Worm (Caenorhabditis elegans) whole organism, young adult: ENCODE results near the gene K01D12.5.

Experiments
- B0336.3 ChIP-seq: fragments of 200-800 bp; sonication (Bioruptor generic); IDR thresholded peaks from 2 replicates; pipeline ENCODE4 v1.3.6; 2022; ENCODE audit warnings: missing genetic modification characterization, missing compliant biosample characterization
- C06A6.2 ChIP-seq: fragments of 200-800 bp; sonication (Bioruptor generic); conservative IDR thresholded peaks from 2 replicates; pipeline ENCODE4 v1.3.6; 2022; ENCODE audit warnings: missing genetic modification characterization, missing compliant biosample characterization
- F23B12.7 ChIP-seq: sonication (generic microtip); optimal IDR thresholded peaks from 2 replicates; lab custom pipeline; 2017; ENCODE audit warnings: missing genetic modification characterization, mild to moderate bottlenecking, missing compliant biosample characterization, antibody characterized with exemption, moderate library complexity; ENCODE audit not compliant: insufficient read depth
- F33H1.4 ChIP-seq: fragments of 200-800 bp; sonication (Bioruptor generic); IDR thresholded peaks from 2 replicates; pipeline ENCODE4 v1.3.6; 2022; ENCODE audit warnings: missing genetic modification reagents, missing genetic modification characterization, missing compliant biosample characterization
- F37B4.10 ChIP-seq: fragments of 200-800 bp; sonication (Bioruptor generic); IDR thresholded peaks from 2 replicates; pipeline ENCODE4 v1.3.6; 2022; ENCODE audit warnings: missing genetic modification characterization, missing compliant biosample characterization
- atf-7 ChIP-seq: sonication (generic microtip); optimal IDR thresholded peaks from 2 replicates; lab custom pipeline; 2017; ENCODE audit warnings: mild to moderate bottlenecking, missing genetic modification characterization, missing compliant biosample characterization
- athp-1 ChIP-seq: sonication (generic microtip); optimal IDR thresholded peaks from 2 replicates; lab custom pipeline; 2017; ENCODE audit warnings: mild to moderate bottlenecking, missing genetic modification characterization, missing compliant biosample characterization
- attf-3 ChIP-seq: fragments of 200-800 bp; sonication (Bioruptor generic); conservative IDR thresholded peaks from 2 replicates; pipeline ENCODE4 v1.3.6; 2022; ENCODE audit warnings: missing genetic modification reagents, missing genetic modification characterization, missing compliant biosample characterization
- cebp-1 ChIP-seq, 2 experiments: fragments of 200-800 bp in 1 of 2; sonication (Bioruptor generic) in 1 of 2; sonication (generic microtip) in 1 of 2; IDR thresholded peaks in 1 of 2; optimal IDR thresholded peaks in 1 of 2; 2 replicates each; pipeline versions ENCODE4 v1.3.6 to Lab custom; 2017 to 2022; ENCODE audit warnings: missing compliant biosample characterization in 2 of 2, missing genetic modification characterization in 2 of 2, mild to moderate bottlenecking in 1 of 2, missing genetic modification reagents in 1 of 2, moderate library complexity in 1 of 2
- cebp-2 ChIP-seq: fragments of 200-800 bp; sonication (Bioruptor generic); IDR thresholded peaks from 2 replicates; pipeline ENCODE4 v1.3.6; 2022; ENCODE audit warnings: missing genetic modification characterization, missing compliant biosample characterization
- ceh-100 ChIP-seq: fragments of 200-800 bp; sonication (Bioruptor generic); IDR thresholded peaks from 2 replicates; pipeline ENCODE4 v1.3.6; 2022; ENCODE audit warnings: missing genetic modification reagents, missing genetic modification characterization, missing compliant biosample characterization
- ceh-79 ChIP-seq: sonication (generic microtip); optimal IDR thresholded peaks from 2 replicates; lab custom pipeline; 2017; ENCODE audit warnings: mild to moderate bottlenecking, missing genetic modification characterization, missing compliant biosample characterization
- efl-1 ChIP-seq: fragments of 150-350 bp; optimal IDR thresholded peaks from 2 replicates; lab custom pipeline; 2014; ENCODE audit warnings: missing biosample characterization, missing genetic modification reagents, missing genetic modification characterization
- egl-44 ChIP-seq: fragments of 200-800 bp; sonication (Bioruptor generic); IDR thresholded peaks from 2 replicates; pipeline ENCODE4 v1.3.6; 2022; ENCODE audit warnings: missing genetic modification reagents, missing genetic modification characterization, missing compliant biosample characterization
- egrh-3 ChIP-seq: fragments of 200-800 bp; sonication (Bioruptor generic); IDR thresholded peaks from 2 replicates; pipeline ENCODE4 v1.3.6; 2022; ENCODE audit warnings: missing genetic modification reagents, missing genetic modification characterization, missing compliant biosample characterization
- gei-17 ChIP-seq: fragments of 200-800 bp; sonication (Bioruptor generic); optimal IDR thresholded peaks from 2 replicates; lab custom pipeline; 2018; ENCODE audit warnings: mild to moderate bottlenecking, missing genetic modification characterization, missing compliant biosample characterization
- hmg-1.2 ChIP-seq: fragments of 200-800 bp; sonication (Bioruptor generic); IDR thresholded peaks from 2 replicates; pipeline ENCODE4 v1.3.6; 2022; ENCODE audit warnings: missing genetic modification reagents, missing genetic modification characterization, missing compliant biosample characterization
- lag-1 ChIP-seq: fragments of 200-800 bp; sonication (Bioruptor generic); IDR thresholded peaks from 2 replicates; pipeline ENCODE4 v1.3.6; 2022; ENCODE audit warnings: missing genetic modification reagents, missing genetic modification characterization, missing compliant biosample characterization
- lin-35 ChIP-seq, 3 experiments: fragments of 150-350 bp in 2 of 3; sonication (generic microtip) in 1 of 3; optimal IDR thresholded peaks; 2 replicates each; lab custom pipeline; 2014 to 2018; ENCODE audit warnings: missing biosample characterization in 3 of 3, missing genetic modification characterization in 3 of 3, missing genetic modification reagents in 3 of 3
- lsy-27 ChIP-seq: sonication (generic microtip); optimal IDR thresholded peaks from 2 replicates; lab custom pipeline; 2017; ENCODE audit warnings: missing genetic modification characterization, mild to moderate bottlenecking, missing compliant biosample characterization, antibody characterized with exemption, missing genotype, borderline replicate concordance; ENCODE audit not compliant: insufficient read depth
- mel-28 ChIP-seq: sonication (generic microtip); optimal IDR thresholded peaks from 2 replicates; lab custom pipeline; 2016; ENCODE audit warnings: borderline replicate concordance, mild to moderate bottlenecking, missing genetic modification characterization, missing compliant biosample characterization
- mes-4 ChIP-seq: sonication (generic microtip); optimal IDR thresholded peaks from 2 replicates; lab custom pipeline; 2016; ENCODE audit warnings: missing genotype, missing genetic modification characterization, missing compliant biosample characterization
- nfya-1 ChIP-seq: sonication (generic microtip); optimal IDR thresholded peaks from 2 replicates; lab custom pipeline; 2017; ENCODE audit warnings: antibody characterized with exemption, missing compliant biosample characterization, missing genetic modification characterization, borderline replicate concordance; ENCODE audit not compliant: insufficient read depth
- nfya-2 ChIP-seq: fragments of 200-800 bp; sonication (Bioruptor generic); IDR thresholded peaks from 2 replicates; pipeline ENCODE4 v1.3.6; 2022; ENCODE audit warnings: missing genetic modification reagents, missing genetic modification characterization, missing compliant biosample characterization
- nhr-120 ChIP-seq: fragments of 200-800 bp; sonication (Bioruptor generic); IDR thresholded peaks from 2 replicates; pipeline ENCODE4 v1.3.6; 2022; ENCODE audit warnings: missing genetic modification characterization, missing compliant biosample characterization
- nhr-179 ChIP-seq: sonication (generic microtip); optimal IDR thresholded peaks from 2 replicates; lab custom pipeline; 2016; ENCODE audit warnings: mild to moderate bottlenecking, missing genetic modification characterization, missing compliant biosample characterization
- nhr-27 ChIP-seq: fragments of 200-800 bp; sonication (Bioruptor generic); optimal IDR thresholded peaks from 2 replicates; lab custom pipeline; 2018; ENCODE audit warnings: mild to moderate bottlenecking, missing genetic modification characterization, moderate library complexity, missing compliant biosample characterization
- nhr-80 ChIP-seq: sonication (generic microtip); optimal IDR thresholded peaks from 2 replicates; lab custom pipeline; 2016; ENCODE audit warnings: missing genetic modification characterization, missing compliant biosample characterization
- nhr-90 ChIP-seq: sonication (generic microtip); optimal IDR thresholded peaks from 2 replicates; lab custom pipeline; 2016; ENCODE audit warnings: missing genotype, mild to moderate bottlenecking, missing genetic modification characterization, missing compliant biosample characterization
- sdz-38 ChIP-seq: sonication (generic microtip); optimal IDR thresholded peaks from 2 replicates; lab custom pipeline; 2016; ENCODE audit warnings: missing genotype, missing genetic modification characterization, missing compliant biosample characterization
- snpc-1.1 ChIP-seq: sonication (generic microtip); optimal IDR thresholded peaks from 2 replicates; lab custom pipeline; 2017; ENCODE audit warnings: missing genetic modification characterization, mild to moderate bottlenecking, missing compliant biosample characterization, antibody characterized with exemption, moderate library complexity, missing genotype, missing genetic modification reagents; ENCODE audit not compliant: insufficient read depth
- snpc-4 ChIP-seq, 5 experiments: fragments of 150-350 bp in 1 of 5; sonication (generic microtip) in 4 of 5; optimal IDR thresholded peaks; 2 replicates each; lab custom pipeline; 2014 to 2018; ENCODE audit warnings: missing genetic modification characterization in 5 of 5, missing biosample characterization in 3 of 5, antibody characterized with exemption in 2 of 5, mild to moderate bottlenecking in 2 of 5, missing compliant biosample characterization in 2 of 5, missing genotype in 2 of 5, moderate library complexity in 2 of 5, missing genetic modification reagents in 1 of 5
- sptf-2 ChIP-seq: fragments of 200-800 bp; sonication (Bioruptor generic); optimal IDR thresholded peaks from 2 replicates; lab custom pipeline; 2018; ENCODE audit warnings: mild to moderate bottlenecking, missing genetic modification characterization, missing compliant biosample characterization
- tbp1 ChIP-seq: fragments of 200-800 bp; sonication (Bioruptor generic); optimal IDR thresholded peaks from 2 replicates; lab custom pipeline; 2018; ENCODE audit warnings: mild to moderate bottlenecking, missing genetic modification characterization, missing compliant biosample characterization
- unc-62 ChIP-seq: fragments of 150-350 bp; optimal IDR thresholded peaks from 2 replicates; lab custom pipeline; 2014; ENCODE audit warnings: missing biosample characterization, missing genetic modification reagents, missing genetic modification characterization
- xnd-1 ChIP-seq: sonication (generic microtip); optimal IDR thresholded peaks from 2 replicates; lab custom pipeline; 2016; ENCODE audit warnings: missing genotype, missing genetic modification reagents, missing genetic modification characterization, missing compliant biosample characterization
- zfh-2 ChIP-seq: fragments of 200-800 bp; sonication (Bioruptor generic); conservative IDR thresholded peaks from 2 replicates; pipeline ENCODE4 v1.3.6; 2022; ENCODE audit warnings: missing genetic modification reagents, missing genetic modification characterization, missing compliant biosample characterization
- ztf-22 ChIP-seq: fragments of 200-800 bp; sonication (Bioruptor generic); optimal IDR thresholded peaks from 2 replicates; lab custom pipeline; 2018; ENCODE audit warnings: mild to moderate bottlenecking, missing genetic modification characterization, moderate library complexity, missing compliant biosample characterization

K01D12.5 gene

ce11 chrV:12406514-12406913 lies 8.9 kb downstream of the K01D12.5 start:
- TF ChIP-seq nhr-90 (no peak), attf-3 (GFP tag; lab: Robert Waterston, UW) (no peak), gei-17 (GFP tag; lab: Kevin White, UChicago) (peak; percentile 20), atf-7 (tag; lab: Kevin White, UChicago) (no peak), nhr-27 (tag; lab: Kevin White, UChicago) (no peak), F37B4.10 (no peak), nfya-2 (GFP tag; lab: Robert Waterston, UW) (no peak), unc-62 (no peak), nfya-1 (tag; lab: Kevin White, UChicago) (no peak), snpc-4 (GFP tag; optimal IDR thresholded peaks at IDR 0.05; lab: Kevin White, UChicago) (no peak), snpc-4 (tag; optimal IDR thresholded peaks at IDR 0.05; lab: Kevin White, UChicago) (no peak), cebp-2 (GFP tag; lab: Robert Waterston, UW) (no peak), egrh-3 (GFP tag; lab: Robert Waterston, UW) (peak; percentile 49)

- TF ChIP-seq ceh-79, result no peak
- TF ChIP-seq ztf-22, result no peak
- no peak for TF ChIP-seq sdz-38
- no peak for TF ChIP-seq mel-28 (tag; lab: Kevin White, UChicago)
- no peak for TF ChIP-seq lin-35 (GFP tag; optimal IDR thresholded peaks at IDR 0.05; lab: Kevin White, UChicago)
- no peak for TF ChIP-seq xnd-1 (tag; lab: Kevin White, UChicago)
- no peak for TF ChIP-seq C06A6.2 (GFP tag; lab: Robert Waterston, UW)
- TF ChIP-seq egl-44, result no peak
- no peak for TF ChIP-seq nhr-179 (tag; lab: Kevin White, UChicago)
- TF ChIP-seq nhr-120 (GFP tag; lab: Robert Waterston, UW), result no peak
- no peak for TF ChIP-seq mes-4 (tag; lab: Kevin White, UChicago)
Measured at ce11 chrV:12408525-12408924, 10.9 kb downstream of the K01D12.5 start, which contains the start of gene cdr-4. Gene cdr-4 (minus strand): TSS chrV:12408625.

DNA sequence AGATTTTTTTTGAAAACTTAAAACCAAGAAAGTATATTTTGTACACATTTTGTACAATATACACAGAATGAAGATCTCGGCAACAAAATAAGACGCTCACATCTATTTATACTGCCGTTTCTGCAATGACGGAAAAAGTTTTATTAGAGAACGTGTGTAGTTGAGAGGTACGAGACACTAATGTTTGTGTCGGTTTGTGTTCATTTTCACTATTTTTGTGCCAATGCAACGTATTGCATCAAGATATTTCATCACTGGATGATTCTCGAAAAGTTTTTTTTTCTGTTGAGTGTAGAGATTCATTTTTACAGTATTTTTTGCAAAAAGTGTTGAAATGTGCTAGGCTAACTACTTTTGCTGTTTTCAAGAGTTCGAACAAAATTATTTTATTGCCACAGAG lies 11.4 kb downstream of the K01D12.5 start:
- TF ChIP-seq ceh-100 (GFP tag; lab: Robert Waterston, UW) (no peak), efl-1 (GFP tag; lab: Kevin White, UChicago) (no peak), F23B12.7 (tag; lab: Kevin White, UChicago) (no peak), lag-1 (GFP tag; lab: Robert Waterston, UW) (no peak), snpc-1.1 (no peak), F33H1.4 (GFP tag; lab: Robert Waterston, UW) (no peak), cebp-1 (GFP tag; IDR thresholded peaks at IDR 0.05; lab: Robert Waterston, UW) (no peak), cebp-1 (tag; optimal IDR thresholded peaks at IDR 0.05; lab: Kevin White, UChicago) (peak; percentile 83), cebp-2 (GFP tag; lab: Robert Waterston, UW) (no peak), egl-44 (no peak), tbp1 (GFP tag; lab: Kevin White, UChicago) (no peak), xnd-1 (tag; lab: Kevin White, UChicago) (no peak), lsy-27 (tag; lab: Kevin White, UChicago) (no peak), sdz-38 (no peak), ztf-22 (no peak), mes-4 (tag; lab: Kevin White, UChicago) (no peak), B0336.3 (GFP tag; lab: Robert Waterston, UW) (no peak), zfh-2 (GFP tag; lab: Robert Waterston, UW) (no peak), attf-3 (GFP tag; lab: Robert Waterston, UW) (no peak), nhr-80 (peak; percentile 6), sptf-2 (GFP tag; lab: Kevin White, UChicago) (no peak), lin-35 (GFP tag; optimal IDR thresholded peaks at IDR 0.05; lab: Kevin White, UChicago) (no peak), hmg-1.2 (GFP tag; lab: Robert Waterston, UW) (peak; percentile 39; the same call in 1 of the 2 replicates), athp-1 (tag; lab: Kevin White, UChicago) (no peak)
- TF ChIP-seq, all 124 proteins: peak for 3
